Fruit fly (Drosophila melanogaster): ENCODE data around the gene Gcna.
A peak's percentile ranks its signal among the peaks of the same experiment; 100 is the strongest.

The Gcna gene

DNA sequence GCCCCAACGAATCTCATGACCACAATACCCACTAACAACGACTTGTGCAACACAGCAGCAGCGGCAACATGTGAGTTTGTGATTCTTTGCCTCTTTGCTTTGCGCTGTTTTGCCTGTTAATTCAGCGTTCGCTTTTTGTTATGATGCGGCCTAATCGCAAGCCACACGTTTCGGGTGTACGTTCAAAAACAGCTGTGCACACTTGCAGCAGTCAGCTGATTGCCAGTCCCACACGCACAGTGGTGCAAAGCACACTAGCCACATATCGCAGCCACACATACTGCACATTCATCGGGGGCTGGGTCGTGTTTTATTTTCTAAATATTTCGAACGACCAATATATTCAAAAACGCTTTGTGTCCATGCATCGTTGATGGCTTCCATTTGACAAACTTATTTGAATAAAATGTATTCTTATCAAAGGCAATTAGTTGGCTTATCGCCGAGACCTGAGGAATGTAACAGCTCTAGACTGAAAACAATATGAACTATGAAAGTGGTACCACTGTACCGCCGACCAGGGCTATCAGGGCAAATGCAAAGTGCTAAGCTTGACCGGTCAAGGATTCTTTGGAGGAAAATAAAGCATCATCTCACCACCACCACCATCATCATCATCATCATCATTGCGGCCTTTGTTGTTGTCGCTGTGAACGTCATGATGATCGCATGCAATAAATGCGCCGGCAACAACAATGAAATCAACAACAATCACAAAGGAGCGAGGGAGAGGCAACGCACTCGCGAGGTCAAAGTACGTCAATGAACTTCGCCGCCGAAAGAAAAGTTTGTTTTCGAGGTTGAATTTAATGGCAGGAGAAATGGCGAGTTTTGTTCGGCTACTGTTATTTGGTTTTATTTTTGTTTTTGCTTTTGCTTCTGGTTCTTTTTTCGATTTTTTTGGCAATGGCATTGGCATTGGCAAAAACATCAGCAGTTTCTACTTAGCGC is 39.4 kb downstream of the Gcna start (continued):
- TF ChIP-seq acj6 (GFP tag; optimal IDR thresholded peaks at IDR 0.05) (peak; percentile 62), CG6163 (GFP tag; IDR thresholded peaks at IDR 0.05) (peak; percentile 37; the same call in 1 of the 3 replicates), fd59A (GFP tag; optimal IDR thresholded peaks at IDR 0.05) (peak; percentile 48), CG10631 (GFP tag; optimal IDR thresholded peaks at IDR 0.05) (peak; percentile 63), Ets96B (tag; optimal IDR thresholded peaks at IDR 0.05) (peak; percentile 60), Ets21C (GFP tag; optimal IDR thresholded peaks at IDR 0.05) (peak; percentile 33), CG1621 (tag; optimal IDR thresholded peaks at IDR 0.05) (peak; percentile 49), CG6792 (GFP tag; optimal IDR thresholded peaks at IDR 0.05) (peak; percentile 44), achi (GFP tag; optimal IDR thresholded peaks at IDR 0.05) (peak; percentile 64), pdm3 (GFP tag; optimal IDR thresholded peaks at IDR 0.05) (peak; percentile 73), Blimp-1 (GFP tag; optimal IDR thresholded peaks at IDR 0.05) (no peak), svp (GFP tag) (peak; percentile 91), CG11294 (GFP tag; IDR thresholded peaks at IDR 0.05) (no peak; the same call in 1 of the 2 replicates), Hr4 (GFP tag; optimal IDR thresholded peaks at IDR 0.05) (peak; percentile 50), spab (GFP tag; optimal IDR thresholded peaks at IDR 0.05) (peak; percentile 18), dac (GFP tag; optimal IDR thresholded peaks at IDR 0.05) (no peak), Hr39 (GFP tag; optimal IDR thresholded peaks at IDR 0.05) (peak; percentile 62), fkh (GFP tag; optimal IDR thresholded peaks at IDR 0.05) (no peak), Hr38 (GFP tag; optimal IDR thresholded peaks at IDR 0.05) (no peak), CG10669 (GFP tag; optimal IDR thresholded peaks at IDR 0.05) (peak; percentile 75), CG8319 (GFP tag; optimal IDR thresholded peaks at IDR 0.05) (peak; percentile 60), Eip78C (GFP tag) (peak; percentile 91), CG11762 (GFP tag; optimal IDR thresholded peaks at IDR 0.05; ENCODE audit: insufficient read depth) (peak; percentile 42), Gug (GFP tag; IDR thresholded peaks at IDR 0.05) (no peak), CG32006 (GFP tag; optimal IDR thresholded peaks at IDR 0.05) (peak; percentile 66), CG3919 (GFP tag; optimal IDR thresholded peaks at IDR 0.05) (peak; percentile 67), Sox15 (GFP tag; optimal IDR thresholded peaks at IDR 0.05) (peak; percentile 65), dsx (GFP tag; optimal IDR thresholded peaks at IDR 0.05; ENCODE audit: poor library complexity, severe bottlenecking) (peak; percentile 9), CG16779 (tag; optimal IDR thresholded peaks at IDR 0.05) (peak; percentile 29)

dm6 chrX:1824610-1824948 is 41.1 kb downstream of the Gcna start:
- TF ChIP-seq CG9139 (GFP tag; optimal IDR thresholded peaks at IDR 0.05), result peak; percentile 53
- TF ChIP-seq Hr39 (GFP tag; optimal IDR thresholded peaks at IDR 0.05), result peak; percentile 82
- peak; percentile 70 for TF ChIP-seq Sox15 (GFP tag; optimal IDR thresholded peaks at IDR 0.05)
- TF ChIP-seq fkh (GFP tag; optimal IDR thresholded peaks at IDR 0.05), result no peak
- no peak for TF ChIP-seq Eip93F (GFP tag; optimal IDR thresholded peaks at IDR 0.05)
- peak; percentile 60 for TF ChIP-seq Gug (GFP tag; IDR thresholded peaks at IDR 0.05)
- TF ChIP-seq Met (GFP tag; optimal IDR thresholded peaks at IDR 0.05), result peak; percentile 81
- peak; percentile 67 for TF ChIP-seq CG10669 (GFP tag; optimal IDR thresholded peaks at IDR 0.05)
- no peak for TF ChIP-seq CG6854 (GFP tag; optimal IDR thresholded peaks at IDR 0.05)
- no peak for TF ChIP-seq dac (GFP tag; optimal IDR thresholded peaks at IDR 0.05)
- peak; percentile 53 for TF ChIP-seq CG3032 (tag; optimal IDR thresholded peaks at IDR 0.05)
- peak; percentile 76 for TF ChIP-seq Eip75B (GFP tag; optimal IDR thresholded peaks at IDR 0.05)
- peak; percentile 93 for TF ChIP-seq Eip78C (GFP tag)
- peak; percentile 75 for TF ChIP-seq pdm3 (GFP tag; optimal IDR thresholded peaks at IDR 0.05)
- peak; percentile 81 for TF ChIP-seq CG6792 (GFP tag; optimal IDR thresholded peaks at IDR 0.05)
- peak; percentile 98 for TF ChIP-seq svp (GFP tag)
- TF ChIP-seq CG6808 (GFP tag; optimal IDR thresholded peaks at IDR 0.05), result peak; percentile 71
- TF ChIP-seq eg (GFP tag; IDR thresholded peaks at IDR 0.05), result peak; percentile 47; the same call in 2 of the 3 replicates
- peak; percentile 30 for TF ChIP-seq CG4318 (GFP tag; optimal IDR thresholded peaks at IDR 0.05)
- peak; percentile 62; the same call in 2 of the 3 replicates for TF ChIP-seq CG8119 (GFP tag; IDR thresholded peaks at IDR 0.05)
- peak; percentile 50 for TF ChIP-seq Lpt (GFP tag; optimal IDR thresholded peaks at IDR 0.05)
- peak; percentile 73 for TF ChIP-seq Smox (GFP tag; optimal IDR thresholded peaks at IDR 0.05)
- peak; percentile 69 for TF ChIP-seq CG7368 (GFP tag; optimal IDR thresholded peaks at IDR 0.05)
- TF ChIP-seq CG10631 (GFP tag; optimal IDR thresholded peaks at IDR 0.05), result peak; percentile 60
- peak in 1 of 2 experiments; percentile 42 for TF ChIP-seq salr (GFP tag; optimal IDR thresholded peaks at IDR 0.05)
- peak; percentile 84 for TF ChIP-seq cyc (GFP tag; optimal IDR thresholded peaks at IDR 0.05)
- no peak for TF ChIP-seq Hr38 (GFP tag; optimal IDR thresholded peaks at IDR 0.05)
- TF ChIP-seq Sox102F (GFP tag; optimal IDR thresholded peaks at IDR 0.05), result peak; percentile 69
- TF ChIP-seq lz (GFP tag; optimal IDR thresholded peaks at IDR 0.05), result peak; percentile 80
- TF ChIP-seq CG15336 (GFP tag; IDR thresholded peaks at IDR 0.05), result peak; percentile 64

Data from whole organism, prepupa.